Fruit fly (Drosophila melanogaster) whole organism, adult: ENCODE measurements around the gene CG14325.

ENCODE experiments used
- CG11617 ChIP-seq: fragments of 200-800 bp; sonication (Bioruptor generic); optimal IDR thresholded peaks from 2 replicates; lab custom pipeline; 2017; ENCODE audit warnings: mild to moderate bottlenecking, missing biosample characterization, missing genetic modification reagents, missing genetic modification characterization
- CG12768 ChIP-seq: fragments of 200-800 bp; sonication (Bioruptor generic); optimal IDR thresholded peaks from 2 replicates; lab custom pipeline; 2017; ENCODE audit warnings: missing biosample characterization, missing genetic modification characterization, mild to moderate bottlenecking, moderate library complexity, missing genetic modification reagents
- CG1620 ChIP-seq: fragments of 200-800 bp; sonication (Bioruptor generic); optimal IDR thresholded peaks from 2 replicates; lab custom pipeline; 2016; ENCODE audit warnings: missing biosample characterization, missing genetic modification characterization
- Crg-1 ChIP-seq: fragments of 200-800 bp; sonication (Bioruptor generic); optimal IDR thresholded peaks from 2 replicates; lab custom pipeline; 2016; ENCODE audit warnings: missing biosample characterization, missing genetic modification characterization
- Hr96 ChIP-seq: fragments of 200-800 bp; sonication (Bioruptor generic); optimal IDR thresholded peaks from 2 replicates; lab custom pipeline; 2016; ENCODE audit warnings: missing biosample characterization, missing genetic modification characterization
- Mnt ChIP-seq: fragments of 200-800 bp; sonication (Bioruptor generic); optimal IDR thresholded peaks from 2 replicates; lab custom pipeline; 2016; ENCODE audit warnings: missing biosample characterization, mild to moderate bottlenecking, missing genetic modification characterization
- bab1 ChIP-seq: fragments of 200-800 bp; sonication (Bioruptor generic); optimal IDR thresholded peaks from 3 replicates; lab custom pipeline; 2019; ENCODE audit warnings: missing biosample characterization, mild to moderate bottlenecking, missing genetic modification characterization, moderate library complexity
- kay ChIP-seq: fragments of 200-800 bp; sonication (Bioruptor generic); peaks from one replicate; lab custom pipeline; 2016; ENCODE audit warnings: missing biosample characterization, missing genetic modification characterization, borderline replicate concordance
- tj ChIP-seq: fragments of 200-800 bp; sonication (Bioruptor generic); optimal IDR thresholded peaks from 3 replicates; lab custom pipeline; 2017; ENCODE audit warnings: missing biosample characterization, mild to moderate bottlenecking, missing genetic modification characterization, moderate library complexity
- toe ChIP-seq: fragments of 200-800 bp; sonication (Bioruptor generic); optimal IDR thresholded peaks from 2 replicates; lab custom pipeline; 2016; ENCODE audit warnings: missing biosample characterization, missing genetic modification characterization

dm6 chr3R:17666797-17667156 is 39.9 kb downstream of the CG14325 start:
- TF ChIP-seq bab1 (GFP tag; lab: Kevin White, UChicago): no peak
- no peak for TF ChIP-seq toe
- TF ChIP-seq tj (GFP tag; lab: Kevin White, UChicago): no peak
- TF ChIP-seq CG12768: no peak
- no peak for TF ChIP-seq Hr96 (GFP tag; lab: Kevin White, UChicago)
- TF ChIP-seq CG11617 (GFP tag; lab: Kevin White, UChicago): no peak
- TF ChIP-seq Crg-1 (GFP tag; lab: Kevin White, UChicago): no peak
- TF ChIP-seq kay (GFP tag; lab: Kevin White, UChicago): no peak
- no peak for TF ChIP-seq Mnt (GFP tag; lab: Kevin White, UChicago)
- no peak for TF ChIP-seq CG1620 (GFP tag; lab: Kevin White, UChicago)
